Fruit fly (Drosophila melanogaster) whole organism, embryonic: Measurements from ENCODE around the gene mv.

Source experiments
- Ada2b ChIP-seq: fragments of 200-800 bp; sonication (Bioruptor generic); IDR thresholded peaks from 2 replicates; pipeline ENCODE4 v1.3.6; 2022; ENCODE audit warnings: missing biosample characterization, missing genetic modification characterization
- CG11695 ChIP-seq: fragments of 200-800 bp; sonication (Bioruptor generic); IDR thresholded peaks from 3 replicates; pipeline ENCODE4 v1.3.6; 2022; ENCODE audit warnings: missing biosample characterization, missing genetic modification characterization
- CG13287 ChIP-seq: fragments of 200-800 bp; sonication (Bioruptor generic); IDR thresholded peaks from 2 replicates; pipeline ENCODE4 v1.3.6; 2022; ENCODE audit warnings: missing biosample characterization, missing genetic modification characterization; ENCODE audit not compliant: partially characterized antibody
- CG13424 ChIP-seq: fragments of 200-800 bp; sonication (Bioruptor generic); optimal IDR thresholded peaks from 2 replicates; lab custom pipeline; 2019; ENCODE audit warnings: missing biosample characterization, mild to moderate bottlenecking, missing genetic modification characterization, moderate library complexity
- CG13775 ChIP-seq: fragments of 200-800 bp; sonication (Bioruptor generic); optimal IDR thresholded peaks from 3 replicates; lab custom pipeline; 2017; ENCODE audit warnings: missing biosample characterization, mild to moderate bottlenecking, missing genetic modification characterization
- CG15011 ChIP-seq: fragments of 200-800 bp; sonication (Bioruptor generic); optimal IDR thresholded peaks from 3 replicates; lab custom pipeline; 2018; ENCODE audit warnings: missing biosample characterization, mild to moderate bottlenecking, missing genetic modification characterization
- CG15601 ChIP-seq: fragments of 200-800 bp; sonication (Bioruptor generic); optimal IDR thresholded peaks from 3 replicates; lab custom pipeline; 2019; ENCODE audit warnings: missing biosample characterization, mild to moderate bottlenecking, missing genetic modification characterization, moderate library complexity
- CG17385 ChIP-seq: fragments of 200-800 bp; sonication (Bioruptor generic); optimal IDR thresholded peaks from 3 replicates; lab custom pipeline; 2018; ENCODE audit warnings: missing biosample characterization, mild to moderate bottlenecking, missing genetic modification characterization
- CG17612 ChIP-seq: fragments of 200-800 bp; sonication (Bioruptor generic); IDR thresholded peaks from 2 replicates; pipeline ENCODE4 v1.3.6; 2022; ENCODE audit warnings: missing biosample characterization, missing genetic modification characterization
- CG17802 ChIP-seq: fragments of 200-800 bp; sonication (Bioruptor generic); optimal IDR thresholded peaks from 2 replicates; lab custom pipeline; 2018; ENCODE audit warnings: missing biosample characterization, mild to moderate bottlenecking, missing genetic modification characterization, moderate library complexity
- CG2678 ChIP-seq: fragments of 200-800 bp; sonication (Bioruptor generic); optimal IDR thresholded peaks from 3 replicates; lab custom pipeline; 2019; ENCODE audit warnings: missing biosample characterization, mild to moderate bottlenecking, missing genetic modification characterization, moderate library complexity
- CG31441 ChIP-seq: fragments of 200-800 bp; sonication (Bioruptor generic); IDR thresholded peaks from 2 replicates; pipeline ENCODE4 v1.3.6; 2022; ENCODE audit warnings: missing biosample characterization, missing genetic modification characterization
- CG32767 ChIP-seq: fragments of 200-800 bp; sonication (Bioruptor generic); IDR thresholded peaks from 2 replicates; pipeline ENCODE4 v1.3.6; 2022; ENCODE audit warnings: missing biosample characterization, missing genetic modification characterization
- CG3281 ChIP-seq: fragments of 200-800 bp; sonication (Bioruptor generic); optimal IDR thresholded peaks from 3 replicates; lab custom pipeline; 2017; ENCODE audit warnings: missing biosample characterization, mild to moderate bottlenecking, missing genetic modification characterization
- CG34376 ChIP-seq: fragments of 200-800 bp; sonication (Bioruptor generic); optimal IDR thresholded peaks from 2 replicates; lab custom pipeline; 2018; ENCODE audit warnings: missing biosample characterization, mild to moderate bottlenecking, missing genetic modification characterization
- CG3838 ChIP-seq: fragments of 200-800 bp; sonication (Bioruptor generic); optimal IDR thresholded peaks from 3 replicates; lab custom pipeline; 2016; ENCODE audit warnings: missing biosample characterization, missing genetic modification characterization
- CG43689 ChIP-seq: fragments of 200-800 bp; sonication (Bioruptor generic); IDR thresholded peaks from 2 replicates; pipeline ENCODE4 v1.3.6; 2022; ENCODE audit warnings: missing biosample characterization, missing genetic modification characterization
- CG7357 ChIP-seq: fragments of 200-800 bp; sonication (Bioruptor generic); IDR thresholded peaks from 3 replicates; pipeline ENCODE4 v1.3.6; 2022; ENCODE audit warnings: missing biosample characterization, missing genetic modification characterization
- CG8944 ChIP-seq: fragments of 200-800 bp; sonication (Bioruptor generic); optimal IDR thresholded peaks from 3 replicates; lab custom pipeline; 2016; ENCODE audit warnings: missing biosample characterization, missing genetic modification characterization
- CG9437 ChIP-seq: fragments of 200-800 bp; sonication (Bioruptor generic); optimal IDR thresholded peaks from 2 replicates; lab custom pipeline; 2018; ENCODE audit warnings: missing biosample characterization, mild to moderate bottlenecking, missing genetic modification characterization
- CG9727 ChIP-seq: fragments of 200-800 bp; sonication (Bioruptor generic); optimal IDR thresholded peaks from 3 replicates; lab custom pipeline; 2017; ENCODE audit warnings: missing biosample characterization, mild to moderate bottlenecking, missing genetic modification characterization
- Chrac-16 ChIP-seq: fragments of 200-800 bp; sonication (Bioruptor generic); optimal IDR thresholded peaks from 3 replicates; lab custom pipeline; 2016; ENCODE audit warnings: missing biosample characterization, missing genetic modification characterization
- CkIIα-i1 ChIP-seq: fragments of 200-800 bp; sonication (Bioruptor generic); IDR thresholded peaks from 2 replicates; pipeline ENCODE4 v1.3.6; 2022; ENCODE audit warnings: missing biosample characterization, missing genetic modification characterization
- Hmx ChIP-seq: fragments of 200-800 bp; sonication (Bioruptor generic); optimal IDR thresholded peaks from 2 replicates; lab custom pipeline; 2016; ENCODE audit warnings: missing biosample characterization, missing genetic modification characterization
- Kr ChIP-seq: fragments of 200-800 bp; sonication (Bioruptor generic); optimal IDR thresholded peaks from 2 replicates; lab custom pipeline; 2017; ENCODE audit warnings: missing biosample characterization, mild to moderate bottlenecking, missing genetic modification characterization
- Nf-YA ChIP-seq: fragments of 200-800 bp; sonication (Bioruptor generic); IDR thresholded peaks from 2 replicates; pipeline ENCODE4 v1.3.6; 2022; ENCODE audit warnings: missing biosample characterization, missing genetic modification characterization
- NfI ChIP-seq: fragments of 200-800 bp; sonication (Bioruptor generic); optimal IDR thresholded peaks from 3 replicates; lab custom pipeline; 2018; ENCODE audit warnings: missing biosample characterization, mild to moderate bottlenecking, missing genetic modification characterization, moderate library complexity
- Ssrp ChIP-seq: fragments of 200-800 bp; sonication (Bioruptor generic); optimal IDR thresholded peaks from 2 replicates; lab custom pipeline; 2018; ENCODE audit warnings: missing biosample characterization, mild to moderate bottlenecking, missing genetic modification characterization, moderate library complexity
- Stat92E ChIP-seq, 3 experiments: fragments of >200 bp in 2 of 3; fragments of 200-800 bp in 1 of 3; sonication (Bioruptor generic) in 1 of 3; optimal IDR thresholded peaks; 2 replicates each; lab custom pipeline; 2017 to 2019; ENCODE audit warnings: missing biosample characterization in 3 of 3, missing genetic modification characterization in 3 of 3, mild to moderate bottlenecking in 1 of 3, moderate library complexity in 1 of 3
- ap ChIP-seq: fragments of 200-800 bp; sonication (Bioruptor generic); IDR thresholded peaks from 2 replicates; pipeline ENCODE4 v1.3.6; 2022; ENCODE audit warnings: missing biosample characterization, missing genetic modification characterization
- ato ChIP-seq: fragments of 200-800 bp; sonication (Bioruptor generic); IDR thresholded peaks from 2 replicates; pipeline ENCODE4 v1.3.6; 2022; ENCODE audit warnings: missing biosample characterization, missing genetic modification characterization; ENCODE audit not compliant: partially characterized antibody
- bbx ChIP-seq: fragments of 200-800 bp; sonication (Bioruptor generic); IDR thresholded peaks from 2 replicates; pipeline ENCODE4 v1.3.6; 2022; ENCODE audit warnings: missing biosample characterization, missing genetic modification characterization; ENCODE audit not compliant: partially characterized antibody
- bsh ChIP-seq, 2 experiments: fragments of 200-800 bp; sonication (Bioruptor generic); optimal IDR thresholded peaks; 2 replicates each; lab custom pipeline; 2017 to 2018; ENCODE audit warnings: mild to moderate bottlenecking in 2 of 2, missing biosample characterization in 2 of 2, missing genetic modification characterization in 2 of 2, moderate library complexity in 1 of 2
- cad ChIP-seq: fragments of >200 bp; optimal IDR thresholded peaks from 2 replicates; lab custom pipeline; 2017; ENCODE audit warnings: missing biosample characterization, missing genetic modification characterization
- da ChIP-seq: fragments of 200-800 bp; sonication (Bioruptor generic); optimal IDR thresholded peaks from 2 replicates; lab custom pipeline; 2016; ENCODE audit warnings: missing biosample characterization, missing genetic modification characterization
- disco-r ChIP-seq: fragments of 200-800 bp; sonication (Bioruptor generic); optimal IDR thresholded peaks from 2 replicates; lab custom pipeline; 2016; ENCODE audit warnings: missing biosample characterization, missing genetic modification characterization
- ewg ChIP-seq: fragments of 200-800 bp; sonication (Bioruptor generic); optimal IDR thresholded peaks from 3 replicates; lab custom pipeline; 2017; ENCODE audit warnings: mild to moderate bottlenecking, missing biosample characterization, missing genetic modification reagents, missing genetic modification characterization
- fu2 ChIP-seq: fragments of 200-800 bp; sonication (Bioruptor generic); optimal IDR thresholded peaks from 2 replicates; lab custom pipeline; 2016; ENCODE audit warnings: missing biosample characterization, missing genetic modification characterization
- jing ChIP-seq: fragments of 200-800 bp; sonication (Bioruptor generic); optimal IDR thresholded peaks from 2 replicates; lab custom pipeline; 2018; ENCODE audit warnings: missing biosample characterization, mild to moderate bottlenecking, missing genetic modification characterization
- maf-S ChIP-seq: fragments of 200-800 bp; sonication (Bioruptor generic); optimal IDR thresholded peaks from 2 replicates; lab custom pipeline; 2016; ENCODE audit warnings: missing biosample characterization, missing genetic modification characterization
- otp ChIP-seq: fragments of 200-800 bp; sonication (Bioruptor generic); IDR thresholded peaks from 3 replicates; pipeline ENCODE4, ENCODE4 v1.3.6; 2022; ENCODE audit warnings: missing biosample characterization, missing genetic modification characterization
- pho ChIP-seq: fragments of 200-800 bp; sonication (Bioruptor generic); optimal IDR thresholded peaks from 2 replicates; lab custom pipeline; 2016; ENCODE audit warnings: missing biosample characterization, missing genetic modification characterization
- prd ChIP-seq, 3 experiments: fragments of >200 bp in 2 of 3; fragments of 200-800 bp in 1 of 3; sonication (Bioruptor generic) in 1 of 3; optimal IDR thresholded peaks in 2 of 3; IDR thresholded peaks in 1 of 3; 2 replicates in 2 of 3; 3 replicates in 1 of 3; pipeline versions ENCODE4 v1.3.6 to Lab custom; 2017 to 2022; ENCODE audit warnings: missing biosample characterization in 1 of 3, missing genetic modification characterization in 1 of 3
- ranshi ChIP-seq: fragments of 200-800 bp; sonication (Bioruptor generic); IDR thresholded peaks from 2 replicates; pipeline ENCODE4 v1.3.6; 2022; ENCODE audit warnings: missing biosample characterization, missing genetic modification characterization
- row ChIP-seq: fragments of 200-800 bp; sonication (Bioruptor generic); IDR thresholded peaks from 3 replicates; pipeline ENCODE4 v1.3.6; 2022; ENCODE audit warnings: missing biosample characterization, missing genetic modification characterization
- schlank ChIP-seq: fragments of 200-800 bp; sonication (Bioruptor generic); optimal IDR thresholded peaks from 2 replicates; lab custom pipeline; 2018; ENCODE audit warnings: missing biosample characterization, mild to moderate bottlenecking, missing genetic modification characterization
- sug ChIP-seq: fragments of 200-800 bp; optimal IDR thresholded peaks from 2 replicates; lab custom pipeline; 2019; ENCODE audit warnings: missing biosample characterization, mild to moderate bottlenecking, missing genetic modification characterization, moderate library complexity
- tio ChIP-seq: fragments of 200-800 bp; sonication (Bioruptor generic); optimal IDR thresholded peaks from 2 replicates; lab custom pipeline; 2017; ENCODE audit warnings: missing biosample characterization, missing genetic modification characterization, inconsistent platforms
- vnd ChIP-seq: fragments of 200-800 bp; sonication (Bioruptor generic); IDR thresholded peaks from 3 replicates; pipeline ENCODE4 v1.3.6; 2022; ENCODE audit warnings: missing biosample characterization, missing genetic modification characterization; ENCODE audit not compliant: partially characterized antibody
- wek ChIP-seq: fragments of 200-800 bp; sonication (Bioruptor generic); optimal IDR thresholded peaks from 3 replicates; lab custom pipeline; 2018; ENCODE audit warnings: missing biosample characterization, mild to moderate bottlenecking, missing genetic modification characterization, moderate library complexity

Gene mv

DNA sequence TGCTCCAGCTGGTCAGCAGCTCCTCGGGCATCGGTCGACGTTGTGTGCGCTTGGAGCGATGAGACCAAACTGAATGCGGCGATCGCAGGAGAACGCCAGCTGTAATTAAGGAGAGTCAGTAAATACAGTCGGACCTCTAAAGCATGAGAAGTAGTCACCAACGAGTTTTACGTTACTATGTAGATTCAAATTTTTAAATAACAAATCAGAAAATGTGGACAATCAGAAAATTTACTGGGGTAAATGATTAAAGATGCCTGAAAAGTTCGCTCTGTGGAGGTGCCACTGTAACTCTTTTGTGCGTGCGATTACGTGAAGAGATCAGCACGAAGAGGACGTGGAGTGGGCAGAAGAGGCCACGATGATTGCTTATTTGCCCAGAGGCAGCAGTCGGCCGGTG is 1.0 kb downstream of the mv start, which contains the start of gene SCOT (continued):
- peak; percentile 27 for TF ChIP-seq wek
- TF ChIP-seq CG31441 = no peak; the same call in 1 of the 2 replicates
- 0 out of 2 replicates have a peak, but pooled peaks have one; percentile 45 for TF ChIP-seq CG17612 (GFP tag; lab: Robert Waterston, UW)
- peak; percentile 71 for TF ChIP-seq ap
- no peak for TF ChIP-seq CG2678 (tag; lab: Kevin White, UChicago)
- TF ChIP-seq CG13424 (tag; lab: Kevin White, UChicago) = peak; percentile 82
- peak; percentile 71; the same call in 1 of the 2 replicates for TF ChIP-seq CG32767
- TF ChIP-seq CG15601 (tag; lab: Kevin White, UChicago) = no peak
- peak; percentile 19 for TF ChIP-seq disco-r
- TF ChIP-seq bbx (GFP tag; lab: Robert Waterston, UW) = no peak
- peak; percentile 71 for TF ChIP-seq CG8944 (GFP tag; lab: Kevin White, UChicago)
- TF ChIP-seq Nf-YA (GFP tag; lab: Robert Waterston, UW) = no peak
- TF ChIP-seq cad (GFP tag; lab: Kevin White, UChicago) = no peak
- TF ChIP-seq CG17385 (GFP tag; lab: Kevin White, UChicago) = no peak
- TF ChIP-seq CG34376 = no peak
- TF ChIP-seq CG9727 (GFP tag; lab: Kevin White, UChicago) = peak; percentile 36
- peak; percentile 79 for TF ChIP-seq Ada2b (GFP tag; lab: Robert Waterston, UW)
- TF ChIP-seq CG13287 (GFP tag; lab: Robert Waterston, UW) = no peak
- no peak for TF ChIP-seq vnd
- TF ChIP-seq sug (tag; lab: Kevin White, UChicago) = no peak
- TF ChIP-seq schlank (tag; lab: Kevin White, UChicago) = no peak
- no peak for TF ChIP-seq CG43689 (GFP tag; lab: Robert Waterston, UW)
- peak; percentile 62 for TF ChIP-seq da
- no peak for TF ChIP-seq maf-S (GFP tag; lab: Kevin White, UChicago)
- no peak for TF ChIP-seq CkIIα-i1
- TF ChIP-seq prd (optimal IDR thresholded peaks at IDR 0.05; lab: Kevin White, UChicago) = no peak
- peak; percentile 80 for TF ChIP-seq prd (GFP tag; IDR thresholded peaks at IDR 0.05; lab: Robert Waterston, UW)
- TF ChIP-seq Chrac-16 (GFP tag; lab: Kevin White, UChicago) = peak; percentile 74
- peak; percentile 67 for TF ChIP-seq NfI (GFP tag; lab: Kevin White, UChicago)
- peak; percentile 79 to 87 for TF ChIP-seq bsh (GFP tag; optimal IDR thresholded peaks at IDR 0.05; lab: Kevin White, UChicago)
- TF ChIP-seq jing (GFP tag; lab: Kevin White, UChicago) = peak; percentile 57
- no peak for TF ChIP-seq Kr (GFP tag; lab: Kevin White, UChicago)
- no peak for TF ChIP-seq Hmx
- no peak for TF ChIP-seq tio (GFP tag; lab: Kevin White, UChicago)
- no peak for TF ChIP-seq CG3838 (GFP tag; lab: Kevin White, UChicago)
- peak; percentile 80 for TF ChIP-seq otp (GFP tag; lab: Robert Waterston, UW)
- no peak for TF ChIP-seq pho (GFP tag; lab: Kevin White, UChicago)
- peak; percentile 51 for TF ChIP-seq fu2 (GFP tag; lab: Kevin White, UChicago)
- TF ChIP-seq CG7357 = peak; percentile 68; the same call in 2 of the 3 replicates
- TF ChIP-seq CG13775 (GFP tag; lab: Kevin White, UChicago) = peak; percentile 20
- peak; percentile 68; the same call in 1 of the 2 replicates for TF ChIP-seq ranshi (GFP tag; lab: Robert Waterston, UW)
- TF ChIP-seq row = peak; percentile 85
- no peak for TF ChIP-seq ato (GFP tag; lab: Robert Waterston, UW)
- TF ChIP-seq CG15011 = no peak
- TF ChIP-seq CG17802 = peak; percentile 51
- peak; percentile 67; the same call in 1 of the 3 replicates for TF ChIP-seq CG11695 (GFP tag; lab: Robert Waterston, UW)
- peak; percentile 45 for TF ChIP-seq ewg (GFP tag; lab: Kevin White, UChicago)
- TF ChIP-seq Stat92E (GFP tag; optimal IDR thresholded peaks at IDR 0.05; lab: Kevin White, UChicago) = no peak
- no peak for TF ChIP-seq Ssrp (tag; lab: Kevin White, UChicago)
- TF ChIP-seq CG3281 (GFP tag; lab: Kevin White, UChicago) = no peak
- peak; percentile 33 for TF ChIP-seq CG9437 (GFP tag; lab: Kevin White, UChicago)
